Fruit fly (Drosophila melanogaster): ENCODE results near the gene CG15506.

- TF ChIP-seq Myc (optimal IDR thresholded peaks at IDR 0.05) (no peak), ttk (optimal IDR thresholded peaks at IDR 0.05) (no peak), psq (optimal IDR thresholded peaks at IDR 0.05) (no peak), Sin3A (optimal IDR thresholded peaks at IDR 0.05) (no peak), h (optimal IDR thresholded peaks at IDR 0.05) (no peak)
Observed at dm6 chr3R:29745056-29745455, 26.6 kb downstream of the CG15506 start, which contains the start of the genes Wdr24 and IntS11.

Data from Kc167 (cell line).